Worm (Caenorhabditis elegans): ENCODE measurements around the gene K07G6.1.

- no peak for TF ChIP-seq aly-2 (tag; optimal IDR thresholded peaks at IDR 0.05)
- no peak for TF ChIP-seq ceh-82 (tag; optimal IDR thresholded peaks at IDR 0.05)
- TF ChIP-seq unc-62 (GFP tag; optimal IDR thresholded peaks at IDR 0.05): no peak
- TF ChIP-seq mep-1 (tag; optimal IDR thresholded peaks at IDR 0.05): no peak
- no peak for TF ChIP-seq elt-3 (tag; optimal IDR thresholded peaks at IDR 0.05)
- TF ChIP-seq skn-1 (tag; optimal IDR thresholded peaks at IDR 0.05): no peak
- no peak for TF ChIP-seq sox-4 (tag; optimal IDR thresholded peaks at IDR 0.05)
These were observed 46.8 kb upstream of the K07G6.1 start, which contains the start of gene fbxc-26 for ce11 chrII:1694530-1694929.
